Fruit fly (Drosophila melanogaster): ENCODE data around the gene Grip163.
A peak's percentile ranks its signal among the peaks of the same experiment; 100 is the strongest.

Gene Grip163

DNA sequence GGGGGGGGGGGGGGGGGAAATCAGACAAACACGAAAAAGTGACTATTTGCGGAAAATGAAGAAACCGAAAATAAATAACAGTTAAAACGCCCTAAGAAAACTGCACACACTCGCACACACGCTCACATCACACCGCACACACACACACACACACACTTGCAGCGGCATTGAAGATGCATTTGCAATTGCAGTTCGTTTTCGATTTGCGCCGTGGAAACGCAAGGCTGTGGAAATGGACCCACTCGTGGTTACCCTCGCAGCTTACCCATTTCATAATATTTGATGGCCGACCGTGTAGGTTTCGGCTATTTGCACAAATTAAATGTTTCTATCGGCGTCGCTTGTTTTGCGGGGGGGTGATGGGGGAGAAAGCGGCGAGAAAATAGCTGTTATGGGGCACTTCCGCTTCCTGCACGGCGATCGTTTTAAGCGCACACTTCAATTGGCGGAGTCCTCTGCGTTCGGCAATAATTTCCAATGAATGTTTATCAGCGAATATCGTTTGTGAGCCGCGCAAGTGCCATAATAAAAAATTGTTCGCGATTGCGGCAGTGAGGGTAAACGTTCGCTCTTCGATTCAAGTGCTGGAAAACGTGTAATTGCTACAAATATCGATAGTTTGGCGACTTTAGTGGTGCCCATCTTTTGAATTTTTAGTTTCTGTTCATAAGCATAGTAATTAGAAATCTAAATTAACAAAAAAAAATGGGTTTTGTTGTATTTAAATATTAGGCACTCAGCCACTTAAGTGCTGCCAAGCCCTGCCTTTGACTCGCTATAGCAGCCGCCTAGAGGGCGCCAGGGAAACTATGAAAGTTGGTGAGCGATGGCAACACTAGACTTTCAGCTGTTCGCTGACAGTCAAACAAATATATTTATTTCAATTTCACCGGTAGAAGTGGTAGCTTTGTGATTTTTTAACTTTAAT lies 4.6 kb upstream of the Grip163 start, which contains the start of the genes Pop2 and CG6928 (continued):
- TF ChIP-seq lola (GFP tag; optimal IDR thresholded peaks at IDR 0.05) (peak in 1 of 3 experiments; percentile 45), Nf-YB (GFP tag; optimal IDR thresholded peaks at IDR 0.05) (peak; percentile 21), CG6854 (GFP tag; optimal IDR thresholded peaks at IDR 0.05) (no peak), prd (optimal IDR thresholded peaks at IDR 0.05) (no peak), prd (GFP tag; IDR thresholded peaks at IDR 0.05) (peak; percentile 80), odd (GFP tag; optimal IDR thresholded peaks at IDR 0.05) (peak; percentile 28), CG2120 (GFP tag; optimal IDR thresholded peaks at IDR 0.05) (peak; percentile 90), jigr1 (GFP tag; IDR thresholded peaks at IDR 0.05) (no peak), cad (GFP tag; optimal IDR thresholded peaks at IDR 0.05) (no peak), CG12942 (GFP tag; optimal IDR thresholded peaks at IDR 0.05) (peak; percentile 79), klu (GFP tag; IDR thresholded peaks at IDR 0.05) (no peak; the same call in 1 of the 2 replicates), CG3163 (GFP tag; optimal IDR thresholded peaks at IDR 0.05) (peak; percentile 73), CG9817 (tag; optimal IDR thresholded peaks at IDR 0.05) (peak; percentile 72), Camta (GFP tag; optimal IDR thresholded peaks at IDR 0.05) (peak; percentile 70), Gsc (GFP tag; IDR thresholded peaks at IDR 0.05) (no peak), CG17912 (GFP tag; optimal IDR thresholded peaks at IDR 0.05) (no peak), pum (GFP tag; optimal IDR thresholded peaks at IDR 0.05) (peak; percentile 88), sens-2 (GFP tag; IDR thresholded peaks at IDR 0.05) (no peak), CoRest (tag; optimal IDR thresholded peaks at IDR 0.05) (peak; percentile 81), CG9727 (GFP tag; optimal IDR thresholded peaks at IDR 0.05) (peak; percentile 72), CG16813 (GFP tag; IDR thresholded peaks at IDR 0.05; ENCODE audit: partially characterized antibody) (peak; percentile 88), CG8089 (GFP tag; optimal IDR thresholded peaks at IDR 0.05) (peak; percentile 58), Optix (GFP tag; IDR thresholded peaks at IDR 0.05) (peak; percentile 66), dati (GFP tag; IDR thresholded peaks at IDR 0.05) (no peak), kah (GFP tag; optimal IDR thresholded peaks at IDR 0.05) (no peak), CrebB (tag; optimal IDR thresholded peaks at IDR 0.05) (peak; percentile 40), peb (GFP tag; IDR thresholded peaks at IDR 0.05) (no peak), Max (GFP tag; optimal IDR thresholded peaks at IDR 0.05) (peak; percentile 77), Ravus (GFP tag; IDR thresholded peaks at IDR 0.05) (peak; percentile 48), CG7987 (GFP tag; optimal IDR thresholded peaks at IDR 0.05) (no peak), CG7357 (GFP tag; IDR thresholded peaks at IDR 0.05) (no peak), fd64A (GFP tag; optimal IDR thresholded peaks at IDR 0.05) (no peak), CG1529 (GFP tag; optimal IDR thresholded peaks at IDR 0.05) (no peak), ro (GFP tag; IDR thresholded peaks at IDR 0.05) (no peak), CG11398 (GFP tag; optimal IDR thresholded peaks at IDR 0.05) (peak; percentile 72), fd3F (GFP tag; optimal IDR thresholded peaks at IDR 0.05) (peak; percentile 49), CG16863 (GFP tag; optimal IDR thresholded peaks at IDR 0.05) (peak; percentile 66), Dip2 (GFP tag; IDR thresholded peaks at IDR 0.05) (no peak), CG7745 (tag; optimal IDR thresholded peaks at IDR 0.05) (no peak), zen2 (GFP tag; IDR thresholded peaks at IDR 0.05; ENCODE audit: partially characterized antibody) (peak; percentile 67; the same call in 1 of the 3 replicates), tgo (GFP tag; IDR thresholded peaks at IDR 0.05) (peak; percentile 45; the same call in 2 of the 3 replicates), fu2 (GFP tag; optimal IDR thresholded peaks at IDR 0.05) (peak; percentile 83), ash1 (GFP tag; optimal IDR thresholded peaks at IDR 0.05) (no peak), Dll (GFP tag; IDR thresholded peaks at IDR 0.05; ENCODE audit: partially characterized antibody) (peak; percentile 95), CG6654 (GFP tag; optimal IDR thresholded peaks at IDR 0.05) (peak; percentile 14), CG5245 (GFP tag; optimal IDR thresholded peaks at IDR 0.05) (peak; percentile 80), NFAT (GFP tag; IDR thresholded peaks at IDR 0.05) (peak; percentile 82; the same call in 1 of the 2 replicates), Opbp (GFP tag; IDR thresholded peaks at IDR 0.05; ENCODE audit: partially characterized antibody) (peak; percentile 79), az2 (GFP tag; optimal IDR thresholded peaks at IDR 0.05) (peak; percentile 64)
